Worm (Caenorhabditis elegans): Measurements from ENCODE around the gene F54C9.14.

F54C9.14 gene

ce11 chrII:8569038-8569977, 7.2 kb downstream of the F54C9.14 start, which contains the start of the genes col-38 and rpl-5 (continued):
- TF ChIP-seq dsc-1 (tag; optimal IDR thresholded peaks at IDR 0.05) = peak; percentile 82
- no peak for TF ChIP-seq pqm-1 (tag; optimal IDR thresholded peaks at IDR 0.05)
- TF ChIP-seq hpl-2 (GFP tag; optimal IDR thresholded peaks at IDR 0.05) = peak; percentile 45
- no peak for TF ChIP-seq ets-5 (GFP tag; IDR thresholded peaks at IDR 0.05)
- peak; percentile 96 for TF ChIP-seq unc-130 (tag; optimal IDR thresholded peaks at IDR 0.05)
- peak; percentile 72 for TF ChIP-seq fkh-10 (GFP tag; optimal IDR thresholded peaks at IDR 0.05)
- no peak for TF ChIP-seq sup-37 (GFP tag; optimal IDR thresholded peaks at IDR 0.05)
- TF ChIP-seq fos-1 (tag; optimal IDR thresholded peaks at IDR 0.05) = peak; percentile 79
- peak; percentile 73 for TF ChIP-seq lir-3 (tag; optimal IDR thresholded peaks at IDR 0.05; ENCODE audit: poor library complexity)
- peak; percentile 30 for TF ChIP-seq sox-4 (tag; optimal IDR thresholded peaks at IDR 0.05)
- peak; percentile 87 for TF ChIP-seq nhr-77 (tag; optimal IDR thresholded peaks at IDR 0.05)
- peak; percentile 78 for TF ChIP-seq nhr-237 (tag; optimal IDR thresholded peaks at IDR 0.05)
- peak; percentile 95 for TF ChIP-seq xbp-1 (tag; optimal IDR thresholded peaks at IDR 0.05)
- TF ChIP-seq fkh-8 (tag; optimal IDR thresholded peaks at IDR 0.05) = peak; percentile 93
- peak; percentile 98 for TF ChIP-seq F16B12.6 (tag; optimal IDR thresholded peaks at IDR 0.05)
- TF ChIP-seq nhr-47 (tag; optimal IDR thresholded peaks at IDR 0.05) = peak; percentile 91
- TF ChIP-seq nhr-12 (tag; optimal IDR thresholded peaks at IDR 0.05) = no peak
- no peak for TF ChIP-seq Y116A8C.19 (tag; optimal IDR thresholded peaks at IDR 0.05; ENCODE audit: borderline replicate concordance)
- TF ChIP-seq hlh-17 (GFP tag; optimal IDR thresholded peaks at IDR 0.05; ENCODE audit: borderline replicate concordance) = no peak
- no peak for TF ChIP-seq egl-27 (tag; optimal IDR thresholded peaks at IDR 0.05)
- peak; percentile 66 for TF ChIP-seq elt-2 (tag; optimal IDR thresholded peaks at IDR 0.05)
- peak in 1 of 2 experiments; percentile 85 for TF ChIP-seq mdl-1 (tag; optimal IDR thresholded peaks at IDR 0.05)
- peak; percentile 96 for TF ChIP-seq C16A3.4 (tag; optimal IDR thresholded peaks at IDR 0.05)
- TF ChIP-seq mef-2 (tag; optimal IDR thresholded peaks at IDR 0.05) = peak; percentile 29
- peak; percentile 92 for TF ChIP-seq rnt-1 (tag; optimal IDR thresholded peaks at IDR 0.05)
- TF ChIP-seq C04F5.9 (tag; optimal IDR thresholded peaks at IDR 0.05) = peak; percentile 85
- TF ChIP-seq ceh-8 (GFP tag; optimal IDR thresholded peaks at IDR 0.05) = peak; percentile 60
- peak; percentile 84 for TF ChIP-seq nhr-90 (tag; optimal IDR thresholded peaks at IDR 0.05; ENCODE audit: poor library complexity)
- TF ChIP-seq unc-98 (GFP tag; IDR thresholded peaks at IDR 0.05) = no peak
- no peak for TF ChIP-seq tlp-1 (tag; optimal IDR thresholded peaks at IDR 0.05)
- TF ChIP-seq lin-39 (tag; optimal IDR thresholded peaks at IDR 0.05) = peak; percentile 47
- TF ChIP-seq isw-1 (GFP tag; IDR thresholded peaks at IDR 0.05) = peak; percentile 96
- TF ChIP-seq nhr-19 (GFP tag; conservative IDR thresholded peaks at IDR 0.05) = peak; percentile 88
- TF ChIP-seq ztf-4 (tag; optimal IDR thresholded peaks at IDR 0.05) = peak; percentile 57

- TF ChIP-seq rnt-1 (tag; optimal IDR thresholded peaks at IDR 0.05) (no peak), efl-1 (optimal IDR thresholded peaks at IDR 0.05) (no peak), efl-1 (GFP tag; optimal IDR thresholded peaks at IDR 0.05 in 1 of 2) (peak in 1 of 2 experiments; percentile 77), lsy-2 (tag; optimal IDR thresholded peaks at IDR 0.05) (peak in 1 of 2 experiments; percentile 53)
Measured at ce11 chrII:8570977-8571376, 8.9 kb downstream of the F54C9.14 start, which contains the start of gene bcs-1. TSS of gene bcs-1 (plus strand) at chrII:8571085.

- TF ChIP-seq dpl-1 (GFP tag; optimal IDR thresholded peaks at IDR 0.05) (no peak), C34B4.2 (tag; optimal IDR thresholded peaks at IDR 0.05) (no peak), pqm-1 (tag; optimal IDR thresholded peaks at IDR 0.05) (no peak), irx-1 (tag; optimal IDR thresholded peaks at IDR 0.05) (no peak), lin-39 (tag; optimal IDR thresholded peaks at IDR 0.05) (no peak), ets-5 (GFP tag; IDR thresholded peaks at IDR 0.05) (no peak), lin-15B (tag; optimal IDR thresholded peaks at IDR 0.05) (no peak), tlp-1 (tag; optimal IDR thresholded peaks at IDR 0.05) (no peak), efl-3 (GFP tag; optimal IDR thresholded peaks at IDR 0.05) (no peak), hpl-2 (GFP tag; optimal IDR thresholded peaks at IDR 0.05) (no peak), Y116A8C.19 (tag; optimal IDR thresholded peaks at IDR 0.05; ENCODE audit: borderline replicate concordance) (no peak), nhr-85 (tag) (no peak), nhr-84 (tag; optimal IDR thresholded peaks at IDR 0.05) (no peak), nhr-77 (tag; optimal IDR thresholded peaks at IDR 0.05) (no peak), pax-3 (tag; optimal IDR thresholded peaks at IDR 0.05) (no peak)
Measured at ce11 chrII:8573044-8573443, 10.9 kb downstream of the F54C9.14 start, which contains the start of gene F54C9.7. TSS of gene F54C9.7 (plus strand) at chrII:8573344.
